Fruit fly (Drosophila melanogaster) whole organism, embryonic: ENCODE measurements around the gene E2f2.

Experiments used
- CG10267 ChIP-seq: fragments of 200-800 bp; sonication (Bioruptor generic); optimal IDR thresholded peaks from 2 replicates; lab custom pipeline; 2018; ENCODE audit warnings: missing biosample characterization, mild to moderate bottlenecking, missing genetic modification characterization, moderate library complexity
- CG10654 ChIP-seq: fragments of 200-800 bp; sonication (Bioruptor generic); optimal IDR thresholded peaks from 2 replicates; lab custom pipeline; 2016; ENCODE audit warnings: missing biosample characterization, missing genetic modification characterization
- CG10959 ChIP-seq: fragments of 200-800 bp; sonication (Bioruptor generic); IDR thresholded peaks from 2 replicates; pipeline ENCODE4 v1.3.6; 2022; ENCODE audit warnings: missing biosample characterization, missing genetic modification characterization
- CG11695 ChIP-seq: fragments of 200-800 bp; sonication (Bioruptor generic); IDR thresholded peaks from 3 replicates; pipeline ENCODE4 v1.3.6; 2022; ENCODE audit warnings: missing biosample characterization, missing genetic modification characterization
- CG13296 ChIP-seq: fragments of 200-800 bp; sonication (Bioruptor generic); optimal IDR thresholded peaks from 3 replicates; lab custom pipeline; 2018; ENCODE audit warnings: missing biosample characterization, mild to moderate bottlenecking, missing genetic modification characterization
- CG14014 ChIP-seq: fragments of 200-800 bp; sonication (Bioruptor generic); IDR thresholded peaks from 2 replicates; pipeline ENCODE4 v1.3.6; 2022; ENCODE audit warnings: missing biosample characterization, missing genetic modification characterization
- CG14860 ChIP-seq: fragments of 200-800 bp; sonication (Bioruptor generic); IDR thresholded peaks from 3 replicates; pipeline ENCODE4 v1.3.6; 2022; ENCODE audit warnings: missing biosample characterization, missing genetic modification characterization; ENCODE audit not compliant: partially characterized antibody
- CG14965 ChIP-seq: fragments of 200-800 bp; sonication (Bioruptor generic); optimal IDR thresholded peaks from 2 replicates; lab custom pipeline; 2016; ENCODE audit warnings: missing biosample characterization, missing genetic modification characterization, borderline replicate concordance
- CG17802 ChIP-seq: fragments of 200-800 bp; sonication (Bioruptor generic); optimal IDR thresholded peaks from 2 replicates; lab custom pipeline; 2018; ENCODE audit warnings: missing biosample characterization, mild to moderate bottlenecking, missing genetic modification characterization, moderate library complexity
- CG2199 ChIP-seq: fragments of 200-800 bp; sonication (Bioruptor generic); IDR thresholded peaks from 3 replicates; pipeline ENCODE4 v1.3.6; 2022; ENCODE audit warnings: missing biosample characterization, missing genetic modification characterization
- CG30020 ChIP-seq: fragments of 200-800 bp; optimal IDR thresholded peaks from 2 replicates; lab custom pipeline; 2019; ENCODE audit warnings: missing biosample characterization, mild to moderate bottlenecking, missing genetic modification characterization, moderate library complexity
- CG34224 ChIP-seq: fragments of 200-800 bp; sonication (Bioruptor generic); IDR thresholded peaks from 3 replicates; pipeline ENCODE4 v1.3.6; 2022; ENCODE audit warnings: missing biosample characterization, missing genetic modification characterization; ENCODE audit not compliant: partially characterized antibody
- CG4282 ChIP-seq: fragments of 200-800 bp; sonication (Bioruptor generic); optimal IDR thresholded peaks from 2 replicates; lab custom pipeline; 2016; ENCODE audit warnings: missing biosample characterization, missing genetic modification characterization
- CG7357 ChIP-seq: fragments of 200-800 bp; sonication (Bioruptor generic); IDR thresholded peaks from 3 replicates; pipeline ENCODE4 v1.3.6; 2022; ENCODE audit warnings: missing biosample characterization, missing genetic modification characterization
- CG8290 ChIP-seq, 3 experiments: fragments of 200-800 bp; sonication (Bioruptor generic); optimal IDR thresholded peaks; 2 replicates each; lab custom pipeline; 2016 to 2019; ENCODE audit warnings: missing biosample characterization in 3 of 3, missing genetic modification characterization in 3 of 3, mild to moderate bottlenecking in 2 of 3, moderate library complexity in 1 of 3
- Hsf ChIP-seq: fragments of 200-800 bp; sonication (Bioruptor generic); optimal IDR thresholded peaks from 3 replicates; lab custom pipeline; 2016; ENCODE audit warnings: missing biosample characterization, missing genetic modification characterization
- Lim3 ChIP-seq: fragments of 200-800 bp; sonication (Bioruptor generic); IDR thresholded peaks from 2 replicates; pipeline ENCODE4 v1.3.6; 2022; ENCODE audit warnings: missing biosample characterization, missing genetic modification characterization
- Mad ChIP-seq: fragments of 200-800 bp; sonication (Bioruptor generic); optimal IDR thresholded peaks from 2 replicates; lab custom pipeline; 2016; ENCODE audit warnings: missing biosample characterization, missing genetic modification characterization
- Opbp ChIP-seq: fragments of 200-800 bp; sonication (Bioruptor generic); IDR thresholded peaks from 3 replicates; pipeline ENCODE4 v1.3.6; 2022; ENCODE audit warnings: missing biosample characterization, missing genetic modification characterization; ENCODE audit not compliant: partially characterized antibody
- Ravus ChIP-seq: fragments of 200-800 bp; sonication (Bioruptor generic); IDR thresholded peaks from 2 replicates; pipeline ENCODE4 v1.3.6; 2022; ENCODE audit warnings: missing biosample characterization, missing genetic modification characterization
- Scr ChIP-seq: fragments of 200-800 bp; sonication (Bioruptor generic); IDR thresholded peaks from 2 replicates; pipeline ENCODE4 v1.3.6; 2022; ENCODE audit warnings: missing biosample characterization, missing genetic modification characterization; ENCODE audit not compliant: partially characterized antibody
- ato ChIP-seq: fragments of 200-800 bp; sonication (Bioruptor generic); IDR thresholded peaks from 2 replicates; pipeline ENCODE4 v1.3.6; 2022; ENCODE audit warnings: missing biosample characterization, missing genetic modification characterization; ENCODE audit not compliant: partially characterized antibody
- chm ChIP-seq: fragments of 200-800 bp; sonication (Bioruptor generic); IDR thresholded peaks from 2 replicates; pipeline ENCODE4 v1.3.6; 2022; ENCODE audit warnings: missing biosample characterization, missing genetic modification characterization
- croc ChIP-seq: fragments of 200-800 bp; sonication (Bioruptor generic); conservative IDR thresholded peaks from 3 replicates; pipeline ENCODE4 v1.3.6; 2022; ENCODE audit warnings: missing biosample characterization, missing genetic modification characterization
- dimm ChIP-seq: fragments of 200-800 bp; sonication (Bioruptor generic); IDR thresholded peaks from 2 replicates; pipeline ENCODE4 v1.3.6; 2022; ENCODE audit warnings: missing biosample characterization, missing genetic modification characterization
- eve ChIP-seq, 2 experiments: fragments of >200 bp; optimal IDR thresholded peaks; 2 replicates each; lab custom pipeline; 2017; ENCODE audit warnings: missing biosample characterization in 2 of 2, missing genetic modification characterization in 2 of 2
- gce ChIP-seq: fragments of 200-800 bp; sonication (Bioruptor generic); IDR thresholded peaks from 3 replicates; pipeline ENCODE4 v1.3.6; 2022; ENCODE audit warnings: missing biosample characterization, missing genetic modification characterization
- gsb-n ChIP-seq: fragments of 200-800 bp; sonication (Bioruptor generic); optimal IDR thresholded peaks from 3 replicates; lab custom pipeline; 2018; ENCODE audit warnings: missing biosample characterization, mild to moderate bottlenecking, missing genetic modification characterization
- her ChIP-seq: fragments of 200-800 bp; sonication (Bioruptor generic); optimal IDR thresholded peaks from 2 replicates; lab custom pipeline; 2016; ENCODE audit warnings: missing biosample characterization, missing genetic modification characterization
- ind ChIP-seq: fragments of 200-800 bp; sonication (Bioruptor generic); optimal IDR thresholded peaks from 3 replicates; lab custom pipeline; 2016; ENCODE audit warnings: missing biosample characterization, missing genetic modification characterization
- lov ChIP-seq, 2 experiments: fragments of 200-800 bp in 1 of 2; fragments of >200 bp in 1 of 2; sonication (Bioruptor generic) in 1 of 2; IDR thresholded peaks in 1 of 2; optimal IDR thresholded peaks in 1 of 2; 2 replicates in 1 of 2; 3 replicates in 1 of 2; pipeline versions ENCODE4 v1.3.6 to Lab custom; 2017 to 2022; ENCODE audit warnings: missing biosample characterization in 1 of 2, missing genetic modification characterization in 1 of 2
- mam ChIP-seq: fragments of 200-800 bp; sonication (Bioruptor generic); optimal IDR thresholded peaks from 3 replicates; lab custom pipeline; 2016; ENCODE audit warnings: missing biosample characterization, missing genetic modification characterization
- nom ChIP-seq: fragments of 200-800 bp; sonication (Bioruptor generic); optimal IDR thresholded peaks from 2 replicates; lab custom pipeline; 2017; ENCODE audit warnings: missing biosample characterization, missing genetic modification characterization, mild to moderate bottlenecking, moderate library complexity, missing genetic modification reagents
- pho ChIP-seq: fragments of 200-800 bp; sonication (Bioruptor generic); optimal IDR thresholded peaks from 2 replicates; lab custom pipeline; 2016; ENCODE audit warnings: missing biosample characterization, missing genetic modification characterization
- sd ChIP-seq: fragments of 200-800 bp; sonication (Bioruptor generic); optimal IDR thresholded peaks from 3 replicates; lab custom pipeline; 2018; ENCODE audit warnings: missing biosample characterization, mild to moderate bottlenecking, missing genetic modification characterization, moderate library complexity
- tio ChIP-seq: fragments of 200-800 bp; sonication (Bioruptor generic); optimal IDR thresholded peaks from 2 replicates; lab custom pipeline; 2017; ENCODE audit warnings: missing biosample characterization, missing genetic modification characterization, inconsistent platforms
- trem ChIP-seq: fragments of 200-800 bp; optimal IDR thresholded peaks from 3 replicates; lab custom pipeline; 2019; ENCODE audit warnings: missing biosample characterization, mild to moderate bottlenecking, missing genetic modification characterization, moderate library complexity
- ttk ChIP-seq: fragments of 200-800 bp; sonication (Bioruptor generic); IDR thresholded peaks from 2 replicates; pipeline ENCODE4 v2.1.2; 2022; ENCODE audit warnings: missing biosample characterization, missing genetic modification characterization
- zf30C ChIP-seq: fragments of 200-800 bp; sonication (Bioruptor generic); optimal IDR thresholded peaks from 3 replicates; lab custom pipeline; 2018; ENCODE audit warnings: missing biosample characterization, mild to moderate bottlenecking, missing genetic modification characterization

The E2f2 gene

dm6 chr2L:21156156-21157040 lies at the start of gene E2f2, which contains the start of gene Mpp6 (continued):
- TF ChIP-seq Opbp (peak; percentile 91), zf30C (GFP tag; lab: Kevin White, UChicago) (no peak), CG30020 (peak; percentile 29), Hsf (GFP tag; lab: Kevin White, UChicago) (peak; percentile 24), tio (GFP tag; lab: Kevin White, UChicago) (peak; percentile 41), her (GFP tag; lab: Kevin White, UChicago) (no peak), nom (GFP tag; lab: Kevin White, UChicago) (peak; percentile 11), CG17802 (no peak), CG14014 (GFP tag; lab: Robert Waterston, UW) (0 out of 2 replicates have a peak, but pooled peaks have one; percentile 9), eve (GFP tag; optimal IDR thresholded peaks at IDR 0.05; lab: Kevin White, UChicago) (no peak), CG14965 (GFP tag; lab: Kevin White, UChicago) (no peak), Ravus (no peak), CG10654 (GFP tag; lab: Kevin White, UChicago) (no peak), mam (GFP tag; lab: Kevin White, UChicago) (peak; percentile 58), CG7357 (GFP tag; lab: Robert Waterston, UW) (no peak), CG10267 (tag; lab: Kevin White, UChicago) (peak; percentile 95), sd (no peak), croc (no peak), CG11695 (GFP tag; lab: Robert Waterston, UW) (no peak), CG14860 (0 out of 3 replicates have a peak, but pooled peaks have one; percentile 50), gsb-n (tag; lab: Kevin White, UChicago) (no peak), chm (GFP tag; lab: Robert Waterston, UW) (no peak), lov (optimal IDR thresholded peaks at IDR 0.05; lab: Kevin White, UChicago) (no peak), lov (GFP tag; IDR thresholded peaks at IDR 0.05; lab: Robert Waterston, UW) (no peak), ato (GFP tag; lab: Robert Waterston, UW) (peak; percentile 82), CG4282 (no peak)

- TF ChIP-seq CG2199 (GFP tag; lab: Robert Waterston, UW) (peak; percentile 23; the same call in 1 of the 3 replicates), trem (tag; lab: Kevin White, UChicago) (no peak), ttk (GFP tag; lab: Robert Waterston, UW) (no peak), tio (GFP tag; lab: Kevin White, UChicago) (no peak), pho (GFP tag; lab: Kevin White, UChicago) (no peak), Scr (GFP tag; lab: Robert Waterston, UW) (no peak), CG8290 (GFP tag; optimal IDR thresholded peaks at IDR 0.05; lab: Kevin White, UChicago) (no peak), CG8290 (tag; optimal IDR thresholded peaks at IDR 0.05; lab: Kevin White, UChicago) (no peak)
These were observed 49.6 kb upstream of the E2f2 start, which contains the start of gene clumsy for dm6 chr2L:21206193-21206592. Gene clumsy (plus strand): TSS chr2L:21206493.

- no peak for TF ChIP-seq ind
- TF ChIP-seq Mad (GFP tag; lab: Kevin White, UChicago): no peak
These were observed 46.2 kb upstream of the E2f2 start, which contains the start of gene CG31988 for dm6 chr2L:21202702-21203101. Gene CG31988 (minus strand): TSS chr2L:21202802.

dm6 chr2L:21200275-21200674 lies 43.7 kb upstream of the E2f2 start, which contains the start of gene CG31624:
Gene CG31624 (minus strand): TSS chr2L:21200375.
- TF ChIP-seq CG13296 (GFP tag; lab: Kevin White, UChicago): no peak
- TF ChIP-seq dimm: no peak
- TF ChIP-seq gce: no peak
- TF ChIP-seq CG34224 (GFP tag; lab: Robert Waterston, UW): no peak
- no peak for TF ChIP-seq Lim3 (GFP tag; lab: Robert Waterston, UW)
- TF ChIP-seq CG10959 (GFP tag; lab: Robert Waterston, UW): no peak
